Worm (Caenorhabditis elegans) whole organism, L4/young adult: Measurements from ENCODE around the gene trpp-12.

Experiments
- W03F9.2 ChIP-seq: fragments of 150-350 bp; optimal IDR thresholded peaks from 2 replicates; lab custom pipeline; 2014; ENCODE audit warnings: missing biosample characterization, missing genetic modification characterization
- him-1 ChIP-seq: sonication (generic microtip); optimal IDR thresholded peaks from 2 replicates; lab custom pipeline; 2016; ENCODE audit warnings: missing genotype, missing genetic modification reagents, missing genetic modification characterization, missing compliant biosample characterization

- TF ChIP-seq him-1 (tag; lab: Kevin White, UChicago) (no peak), W03F9.2 (tag; lab: Kevin White, UChicago) (no peak)
These were observed 37.4 kb upstream of the trpp-12 start for ce11 chrX:2372134-2372533.
